Worm (Caenorhabditis elegans) whole organism, mixed stage, embryonic: Measurements from ENCODE around the gene ceh-16.

ENCODE experiments used
- cnd-1 ChIP-seq: fragments of 200-800 bp; sonication (Bioruptor generic); optimal IDR thresholded peaks from 2 replicates; lab custom pipeline; 2018; ENCODE audit warnings: mild to moderate bottlenecking, missing genetic modification characterization, missing compliant biosample characterization
- snpc-4 ChIP-seq: fragments of 150-350 bp; optimal IDR thresholded peaks from 2 replicates; lab custom pipeline; 2014; ENCODE audit warnings: missing biosample characterization, missing genetic modification characterization
- unc-39 ChIP-seq: fragments of 150-350 bp; optimal IDR thresholded peaks from 2 replicates; lab custom pipeline; 2014; ENCODE audit warnings: missing biosample characterization, missing genetic modification characterization
- ztf-11 ChIP-seq: fragments of 150-350 bp; optimal IDR thresholded peaks from 2 replicates; lab custom pipeline; 2014; ENCODE audit warnings: missing biosample characterization, missing genetic modification characterization

- TF ChIP-seq unc-39 (tag; lab: Kevin White, UChicago) (no peak), snpc-4 (tag; lab: Kevin White, UChicago) (no peak), cnd-1 (tag; lab: Kevin White, UChicago) (no peak), ztf-11 (tag; lab: Kevin White, UChicago) (no peak)
Measured at ce11 chrIII:8652112-8652694, 29.7 kb downstream of the ceh-16 start.
